Worm (Caenorhabditis elegans) whole organism, L4/young adult: ENCODE results near the gene alr-1.

ENCODE experiments used
- W03F9.2 ChIP-seq: fragments of 150-350 bp; optimal IDR thresholded peaks from 2 replicates; lab custom pipeline; 2014; ENCODE audit warnings: missing biosample characterization, missing genetic modification characterization
- him-1 ChIP-seq: sonication (generic microtip); optimal IDR thresholded peaks from 2 replicates; lab custom pipeline; 2016; ENCODE audit warnings: missing genotype, missing genetic modification reagents, missing genetic modification characterization, missing compliant biosample characterization

DNA sequence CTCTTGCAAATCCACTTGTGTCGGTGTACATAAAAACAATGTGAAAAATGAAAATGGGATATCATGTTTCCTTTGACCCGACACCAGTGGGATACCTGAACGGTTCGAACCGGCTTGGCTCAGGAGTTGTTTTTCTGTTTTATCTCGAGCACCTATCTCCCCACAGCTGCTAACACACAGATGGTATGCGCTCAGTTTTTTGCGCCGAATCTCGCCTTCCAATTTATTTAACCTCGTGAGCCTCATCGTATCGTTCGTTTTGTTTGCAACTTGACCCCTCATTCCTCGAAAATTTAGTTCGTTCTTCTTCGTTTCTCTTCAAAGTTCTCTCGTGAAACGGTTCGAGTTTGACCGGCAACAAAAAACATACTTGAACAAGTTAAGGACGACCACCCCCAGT is 35.1 kb upstream of the alr-1 start, which contains the start of gene C05C9.1:
- no peak for TF ChIP-seq W03F9.2 (tag; lab: Kevin White, UChicago)
- no peak for TF ChIP-seq him-1 (tag; lab: Kevin White, UChicago)
